Worm (Caenorhabditis elegans): Measurements from ENCODE around the gene F53F8.6.
A peak's percentile ranks its signal among the peaks of the same experiment; 100 is the strongest.

The F53F8.6 gene

DNA sequence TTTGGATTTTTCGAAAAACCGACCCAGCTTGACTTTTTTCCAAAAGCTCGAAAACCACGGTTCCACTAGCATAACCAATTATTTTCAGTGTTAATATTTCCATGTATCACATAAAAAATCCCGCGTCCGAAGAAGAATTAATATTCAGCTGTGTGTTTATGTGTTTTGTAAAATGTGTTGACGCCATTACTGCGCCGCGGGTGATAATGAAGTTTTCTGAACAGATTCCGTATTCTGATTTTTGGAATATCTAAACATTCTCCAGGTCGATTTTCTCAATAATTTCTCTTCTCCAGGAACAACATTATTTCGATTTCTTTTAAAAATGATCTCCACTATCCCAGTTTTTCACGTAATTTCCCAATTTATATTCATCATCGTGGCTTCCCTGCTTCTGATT, 30.6 kb downstream of the F53F8.6 start, which contains the start of gene srxa-6:
srxa-6 (plus strand) TSS at position 301 of the 400 bp plus-strand sequence.
- no peak for TF ChIP-seq rcor-1 (GFP tag; IDR thresholded peaks at IDR 0.05)
- no peak for TF ChIP-seq egl-18 (GFP tag; IDR thresholded peaks at IDR 0.05)
- TF ChIP-seq ztf-26 (tag; optimal IDR thresholded peaks at IDR 0.05), result no peak
- TF ChIP-seq nhr-120 (GFP tag; IDR thresholded peaks at IDR 0.05), result no peak
- no peak for TF ChIP-seq ztf-25 (GFP tag; IDR thresholded peaks at IDR 0.05)
- TF ChIP-seq madf-8 (GFP tag; conservative IDR thresholded peaks at IDR 0.05), result no peak
- TF ChIP-seq lsl-1 (GFP tag; optimal IDR thresholded peaks at IDR 0.05), result no peak
- TF ChIP-seq Y56A3A.18 (GFP tag; IDR thresholded peaks at IDR 0.05), result no peak
- TF ChIP-seq mes-4 (tag; optimal IDR thresholded peaks at IDR 0.05), result no peak
- no peak for TF ChIP-seq xnd-1 (tag; optimal IDR thresholded peaks at IDR 0.05)
- TF ChIP-seq attf-6 (GFP tag; IDR thresholded peaks at IDR 0.05), result no peak

DNA sequence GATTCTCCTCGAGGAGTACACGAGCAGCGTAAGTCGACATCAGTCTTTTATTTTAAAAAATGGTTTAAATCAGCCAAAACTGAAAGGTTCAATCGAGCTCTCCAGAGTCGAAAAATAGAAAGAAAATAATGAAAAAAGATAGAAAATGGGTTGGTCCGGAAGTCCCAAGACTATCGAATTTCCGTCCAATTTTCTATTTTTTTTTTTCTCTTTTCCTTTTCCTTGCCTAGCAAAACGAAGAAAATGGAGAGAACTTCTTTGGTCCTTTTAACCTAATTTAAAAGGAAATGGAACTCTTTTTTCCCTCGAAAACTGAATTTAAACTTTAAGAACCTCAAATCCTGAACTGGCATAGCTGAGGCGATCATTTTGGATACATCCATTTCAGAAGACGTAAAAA, 35.4 kb downstream of the F53F8.6 start:
- TF ChIP-seq Y53F4B.3 (GFP tag; IDR thresholded peaks at IDR 0.05), result no peak
- no peak for TF ChIP-seq nfya-1 (tag; optimal IDR thresholded peaks at IDR 0.05; ENCODE audit: borderline replicate concordance, insufficient read depth)
- no peak for TF ChIP-seq lin-35 (GFP tag; optimal IDR thresholded peaks at IDR 0.05)
- no peak for TF ChIP-seq pha-4 (tag; optimal IDR thresholded peaks at IDR 0.05)

DNA sequence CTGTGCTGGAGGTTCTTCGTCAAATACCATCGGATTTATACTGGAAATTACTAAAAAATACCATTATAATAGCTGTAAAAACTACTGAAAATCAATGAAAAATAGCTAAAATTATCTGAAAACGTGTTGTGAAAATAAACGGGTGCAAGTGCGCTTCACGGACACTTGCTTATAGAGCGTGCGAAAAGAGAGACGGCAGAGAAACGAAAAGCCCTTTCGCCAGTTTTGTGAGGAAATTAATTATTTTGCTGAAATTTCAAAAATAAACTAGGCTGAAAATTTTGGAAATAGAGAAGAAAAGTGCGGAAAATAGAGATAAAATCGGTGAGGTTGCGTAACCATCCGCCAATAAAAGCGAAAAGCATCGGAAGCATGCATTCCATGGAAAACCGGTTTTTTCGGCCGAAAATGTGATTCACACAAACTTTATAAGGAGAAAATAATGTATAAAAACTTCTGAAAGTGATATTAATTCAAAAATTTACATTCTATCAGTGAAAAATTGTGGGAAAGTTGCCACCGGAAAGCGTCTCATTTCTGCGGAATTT, 40.3 kb downstream of the F53F8.6 start, which contains the start of gene dnj-25:
dnj-25 (minus strand) TSS at position 57 of the 548 bp plus-strand sequence.
- TF ChIP-seq K11D2.4 (GFP tag; IDR thresholded peaks at IDR 0.05) (no peak), F23B12.7 (tag; optimal IDR thresholded peaks at IDR 0.05; ENCODE audit: insufficient read depth) (peak; percentile 20), mcd-1 (GFP tag; IDR thresholded peaks at IDR 0.05) (peak; percentile 62), hmg-1.2 (GFP tag; IDR thresholded peaks at IDR 0.05) (peak; percentile 90)

DNA sequence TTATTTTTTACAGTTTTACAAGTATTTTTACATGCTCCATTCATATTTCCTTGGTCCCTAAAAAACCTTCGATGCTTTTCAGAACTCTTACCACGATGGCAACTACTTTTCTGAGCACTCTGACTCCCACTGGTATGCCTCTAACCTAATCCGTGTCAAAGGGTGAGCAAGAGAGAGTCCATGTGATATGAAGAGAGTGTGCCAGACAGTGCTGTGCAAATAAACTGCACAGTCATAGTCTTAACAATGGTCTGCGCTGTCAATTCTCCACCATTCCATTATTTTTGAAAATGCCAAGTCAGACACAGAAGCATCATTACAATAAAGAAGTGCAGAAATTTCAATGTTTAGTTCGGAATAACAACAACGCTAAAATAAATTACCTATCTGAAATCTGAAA, 41.3 kb downstream of the F53F8.6 start:
- TF ChIP-seq ztf-3 (GFP tag; optimal IDR thresholded peaks at IDR 0.05) (no peak), ets-4 (GFP tag; optimal IDR thresholded peaks at IDR 0.05) (no peak), lir-1 (GFP tag; conservative IDR thresholded peaks at IDR 0.05) (no peak), madf-8 (GFP tag; conservative IDR thresholded peaks at IDR 0.05) (no peak), dpl-1 (GFP tag; optimal IDR thresholded peaks at IDR 0.05) (no peak), him-1 (tag; optimal IDR thresholded peaks at IDR 0.05) (no peak), die-1 (tag; optimal IDR thresholded peaks at IDR 0.05) (no peak), lin-26 (GFP tag; IDR thresholded peaks at IDR 0.05) (no peak), B0336.3 (GFP tag; IDR thresholded peaks at IDR 0.05) (no peak), unc-130 (GFP tag; optimal IDR thresholded peaks at IDR 0.05) (no peak), hrde-1 (tag; optimal IDR thresholded peaks at IDR 0.05; ENCODE audit: borderline replicate concordance) (no peak), pbrm-1 (GFP tag; IDR thresholded peaks at IDR 0.05) (no peak), nhr-179 (tag; optimal IDR thresholded peaks at IDR 0.05) (no peak), ztf-28 (GFP tag; IDR thresholded peaks at IDR 0.05) (no peak), mes-4 (tag; optimal IDR thresholded peaks at IDR 0.05) (no peak), Y67H2A.10 (GFP tag; conservative IDR thresholded peaks at IDR 0.05) (no peak), snpc-4 (GFP tag; optimal IDR thresholded peaks at IDR 0.05) (no peak), snpc-4 (tag; optimal IDR thresholded peaks at IDR 0.05) (no peak)

All from whole organism, young adult.